Worm (Caenorhabditis elegans) whole organism, young adult: Measurements from ENCODE around the gene try-5.

ENCODE experiments used
- B0019.2 ChIP-seq: fragments of 200-800 bp; sonication (Bioruptor generic); conservative IDR thresholded peaks from 2 replicates; pipeline ENCODE4 v1.3.6; 2022; ENCODE audit warnings: missing genetic modification reagents, missing genetic modification characterization, missing compliant biosample characterization
- B0261.1 ChIP-seq: sonication (generic microtip); optimal IDR thresholded peaks from 2 replicates; lab custom pipeline; 2016; ENCODE audit warnings: mild to moderate bottlenecking, missing genetic modification characterization, moderate library complexity, missing compliant biosample characterization
- D2030.7 ChIP-seq: fragments of 200-800 bp; sonication (Bioruptor generic); IDR thresholded peaks from 2 replicates; pipeline ENCODE4 v1.3.6; 2022; ENCODE audit warnings: missing genetic modification reagents, missing genetic modification characterization, missing compliant biosample characterization
- F10E7.11 ChIP-seq: sonication (generic microtip); optimal IDR thresholded peaks from 2 replicates; lab custom pipeline; 2017; ENCODE audit warnings: mild to moderate bottlenecking, missing genetic modification characterization, moderate library complexity, missing compliant biosample characterization
- F22D6.2 ChIP-seq: sonication (generic microtip); optimal IDR thresholded peaks from 2 replicates; lab custom pipeline; 2016; ENCODE audit warnings: mild to moderate bottlenecking, missing genetic modification characterization, missing compliant biosample characterization
- F33H1.4 ChIP-seq: fragments of 200-800 bp; sonication (Bioruptor generic); IDR thresholded peaks from 2 replicates; pipeline ENCODE4 v1.3.6; 2022; ENCODE audit warnings: missing genetic modification reagents, missing genetic modification characterization, missing compliant biosample characterization
- K11D2.4 ChIP-seq: fragments of 200-800 bp; sonication (Bioruptor generic); IDR thresholded peaks from 2 replicates; pipeline ENCODE4 v1.3.6; 2022; ENCODE audit warnings: missing genetic modification reagents, missing genetic modification characterization, missing compliant biosample characterization
- K12H6.12 ChIP-seq: fragments of 200-800 bp; sonication (Bioruptor generic); optimal IDR thresholded peaks from 2 replicates; lab custom pipeline; 2018; ENCODE audit warnings: mild to moderate bottlenecking, missing genetic modification characterization, missing compliant biosample characterization
- Y53F4B.3 ChIP-seq: fragments of 200-800 bp; sonication (Bioruptor generic); IDR thresholded peaks from 2 replicates; pipeline ENCODE4 v1.3.6; 2022; ENCODE audit warnings: missing genetic modification reagents, missing genetic modification characterization, missing compliant biosample characterization
- Y56A3A.18 ChIP-seq: fragments of 200-800 bp; sonication (Bioruptor generic); IDR thresholded peaks from 2 replicates; pipeline ENCODE4 v1.3.6; 2022; ENCODE audit warnings: missing genetic modification reagents, missing genetic modification characterization, missing compliant biosample characterization
- Y67H2A.10 ChIP-seq: fragments of 200-800 bp; sonication (Bioruptor generic); conservative IDR thresholded peaks from 2 replicates; pipeline ENCODE4 v1.3.6; 2022; ENCODE audit warnings: missing genetic modification reagents, missing genetic modification characterization, missing compliant biosample characterization
- akir-1 ChIP-seq: fragments of 200-800 bp; sonication (Bioruptor generic); optimal IDR thresholded peaks from 2 replicates; lab custom pipeline; 2018; ENCODE audit warnings: mild to moderate bottlenecking, missing genetic modification characterization, moderate library complexity, missing compliant biosample characterization
- ama-1 ChIP-seq, 3 experiments: fragments of 150-350 bp in 1 of 3; sonication (generic microtip) in 2 of 3; optimal IDR thresholded peaks; 2 replicates each; lab custom pipeline; 2014 to 2018; ENCODE audit warnings: missing biosample characterization in 2 of 3, missing genetic modification characterization in 2 of 3, missing genetic modification reagents in 2 of 3
- attf-5 ChIP-seq: fragments of 200-800 bp; sonication (Bioruptor generic); optimal IDR thresholded peaks from 2 replicates; lab custom pipeline; 2018; ENCODE audit warnings: mild to moderate bottlenecking, missing genetic modification characterization, missing compliant biosample characterization
- bed-1 ChIP-seq: fragments of 200-800 bp; sonication (Bioruptor generic); IDR thresholded peaks from 2 replicates; pipeline ENCODE4 v1.3.6; 2022; ENCODE audit warnings: missing genetic modification reagents, missing genetic modification characterization, missing compliant biosample characterization
- cebp-2 ChIP-seq: fragments of 200-800 bp; sonication (Bioruptor generic); IDR thresholded peaks from 2 replicates; pipeline ENCODE4 v1.3.6; 2022; ENCODE audit warnings: missing genetic modification characterization, missing compliant biosample characterization
- ceh-40 ChIP-seq: fragments of 200-800 bp; sonication (Bioruptor generic); IDR thresholded peaks from 2 replicates; pipeline ENCODE4 v1.3.6; 2022; ENCODE audit warnings: missing genetic modification characterization, missing compliant biosample characterization
- die-1 ChIP-seq: sonication (generic microtip); optimal IDR thresholded peaks from 2 replicates; lab custom pipeline; 2016; ENCODE audit warnings: missing genotype, mild to moderate bottlenecking, missing genetic modification characterization, missing compliant biosample characterization
- dpl-1 ChIP-seq: fragments of 150-350 bp; optimal IDR thresholded peaks from 2 replicates; lab custom pipeline; 2014; ENCODE audit warnings: missing biosample characterization, missing genetic modification reagents, missing genetic modification characterization
- efl-1 ChIP-seq: fragments of 150-350 bp; optimal IDR thresholded peaks from 2 replicates; lab custom pipeline; 2014; ENCODE audit warnings: missing biosample characterization, missing genetic modification reagents, missing genetic modification characterization
- egrh-3 ChIP-seq: fragments of 200-800 bp; sonication (Bioruptor generic); IDR thresholded peaks from 2 replicates; pipeline ENCODE4 v1.3.6; 2022; ENCODE audit warnings: missing genetic modification reagents, missing genetic modification characterization, missing compliant biosample characterization
- hlh-26 ChIP-seq: fragments of 200-800 bp; sonication (Bioruptor generic); conservative IDR thresholded peaks from 2 replicates; pipeline ENCODE4 v1.3.6; 2022; ENCODE audit warnings: missing genetic modification reagents, missing genetic modification characterization, missing compliant biosample characterization
- hsf-1 ChIP-seq: fragments of 200-800 bp; sonication (Bioruptor generic); IDR thresholded peaks from 2 replicates; pipeline ENCODE4 v1.3.6; 2022; ENCODE audit warnings: missing genetic modification reagents, missing genetic modification characterization, missing compliant biosample characterization
- let-526 ChIP-seq: fragments of 200-800 bp; sonication (Bioruptor generic); IDR thresholded peaks from 2 replicates; pipeline ENCODE4 v1.3.6; 2022; ENCODE audit warnings: missing genetic modification reagents, missing genetic modification characterization, missing compliant biosample characterization
- lin-35 ChIP-seq, 3 experiments: fragments of 150-350 bp in 2 of 3; sonication (generic microtip) in 1 of 3; optimal IDR thresholded peaks; 2 replicates each; lab custom pipeline; 2014 to 2018; ENCODE audit warnings: missing biosample characterization in 3 of 3, missing genetic modification characterization in 3 of 3, missing genetic modification reagents in 3 of 3
- lin-54 ChIP-seq: fragments of 200-800 bp; sonication (Bioruptor generic); optimal IDR thresholded peaks from 2 replicates; lab custom pipeline; 2018; ENCODE audit warnings: mild to moderate bottlenecking, missing genetic modification characterization, missing compliant biosample characterization
- lsl-1 ChIP-seq: fragments of 200-800 bp; sonication (Bioruptor generic); optimal IDR thresholded peaks from 2 replicates; lab custom pipeline; 2018; ENCODE audit warnings: mild to moderate bottlenecking, missing genetic modification characterization, moderate library complexity, missing compliant biosample characterization
- madf-10 ChIP-seq: sonication (generic microtip); optimal IDR thresholded peaks from 2 replicates; lab custom pipeline; 2016; ENCODE audit warnings: mild to moderate bottlenecking, missing genetic modification characterization, missing compliant biosample characterization
- madf-6 ChIP-seq: fragments of 200-800 bp; sonication (Bioruptor generic); IDR thresholded peaks from 2 replicates; pipeline ENCODE4 v1.3.6; 2022; ENCODE audit warnings: missing genetic modification reagents, missing genetic modification characterization, missing compliant biosample characterization
- madf-8 ChIP-seq: fragments of 200-800 bp; sonication (Bioruptor generic); conservative IDR thresholded peaks from 2 replicates; pipeline ENCODE4 v1.3.6; 2022; ENCODE audit warnings: missing genetic modification reagents, missing genetic modification characterization, missing compliant biosample characterization
- nhr-80 ChIP-seq: sonication (generic microtip); optimal IDR thresholded peaks from 2 replicates; lab custom pipeline; 2016; ENCODE audit warnings: missing genetic modification characterization, missing compliant biosample characterization
- pbrm-1 ChIP-seq: fragments of 200-800 bp; sonication (Bioruptor generic); IDR thresholded peaks from 2 replicates; pipeline ENCODE4 v1.3.6; 2022; ENCODE audit warnings: missing genetic modification reagents, missing genetic modification characterization, missing compliant biosample characterization
- rcor-1 ChIP-seq: fragments of 200-800 bp; sonication (Bioruptor generic); IDR thresholded peaks from 2 replicates; pipeline ENCODE4 v1.3.6; 2022; ENCODE audit warnings: missing genetic modification reagents, missing genetic modification characterization, missing compliant biosample characterization
- rec-8 ChIP-seq, 2 experiments: sonication (generic microtip); optimal IDR thresholded peaks; 2 replicates each; lab custom pipeline; 2016; ENCODE audit warnings: mild to moderate bottlenecking in 2 of 2, missing genetic modification characterization in 2 of 2, missing genetic modification reagents in 2 of 2, missing genotype in 2 of 2, missing biosample characterization in 1 of 2, missing compliant biosample characterization in 1 of 2, moderate library complexity in 1 of 2
- sea-2 ChIP-seq: fragments of 200-800 bp; sonication (Bioruptor generic); IDR thresholded peaks from 2 replicates; pipeline ENCODE4 v1.3.6; 2022; ENCODE audit warnings: missing genetic modification characterization, missing compliant biosample characterization
- snpc-1.3 ChIP-seq: sonication (generic microtip); optimal IDR thresholded peaks from 2 replicates; lab custom pipeline; 2017; ENCODE audit warnings: missing genetic modification characterization, mild to moderate bottlenecking, missing compliant biosample characterization, antibody characterized with exemption, moderate library complexity, missing genotype, missing genetic modification reagents; ENCODE audit not compliant: insufficient read depth
- snpc-4 ChIP-seq, 5 experiments: fragments of 150-350 bp in 1 of 5; sonication (generic microtip) in 4 of 5; optimal IDR thresholded peaks; 2 replicates each; lab custom pipeline; 2014 to 2018; ENCODE audit warnings: missing genetic modification characterization in 5 of 5, missing biosample characterization in 3 of 5, antibody characterized with exemption in 2 of 5, mild to moderate bottlenecking in 2 of 5, missing compliant biosample characterization in 2 of 5, missing genotype in 2 of 5, moderate library complexity in 2 of 5, missing genetic modification reagents in 1 of 5
- somi-1 ChIP-seq: fragments of 200-800 bp; sonication (Bioruptor generic); optimal IDR thresholded peaks from 2 replicates; lab custom pipeline; 2018; ENCODE audit warnings: mild to moderate bottlenecking, missing genetic modification characterization, missing compliant biosample characterization
- sptf-2 ChIP-seq: fragments of 200-800 bp; sonication (Bioruptor generic); optimal IDR thresholded peaks from 2 replicates; lab custom pipeline; 2018; ENCODE audit warnings: mild to moderate bottlenecking, missing genetic modification characterization, missing compliant biosample characterization
- tbp1 ChIP-seq: fragments of 200-800 bp; sonication (Bioruptor generic); optimal IDR thresholded peaks from 2 replicates; lab custom pipeline; 2018; ENCODE audit warnings: mild to moderate bottlenecking, missing genetic modification characterization, missing compliant biosample characterization
- xnd-1 ChIP-seq: sonication (generic microtip); optimal IDR thresholded peaks from 2 replicates; lab custom pipeline; 2016; ENCODE audit warnings: missing genotype, missing genetic modification reagents, missing genetic modification characterization, missing compliant biosample characterization
- zim-3 ChIP-seq: sonication (generic microtip); optimal IDR thresholded peaks from 2 replicates; lab custom pipeline; 2017; ENCODE audit warnings: mild to moderate bottlenecking, missing genetic modification characterization, moderate library complexity, missing compliant biosample characterization
- ztf-18 ChIP-seq: sonication (generic microtip); optimal IDR thresholded peaks from 2 replicates; lab custom pipeline; 2016; ENCODE audit warnings: missing genotype, mild to moderate bottlenecking, missing genetic modification characterization, missing compliant biosample characterization
- ztf-26 ChIP-seq: sonication (generic microtip); optimal IDR thresholded peaks from 2 replicates; lab custom pipeline; 2017; ENCODE audit warnings: missing genetic modification characterization, missing compliant biosample characterization
- ztf-3 ChIP-seq: fragments of 200-800 bp; sonication (Bioruptor generic); optimal IDR thresholded peaks from 2 replicates; lab custom pipeline; 2018; ENCODE audit warnings: mild to moderate bottlenecking, missing genetic modification characterization, missing compliant biosample characterization
- ztf-6 ChIP-seq: fragments of 200-800 bp; sonication (Bioruptor generic); IDR thresholded peaks from 2 replicates; pipeline ENCODE4 v1.3.6; 2022; ENCODE audit warnings: missing genetic modification reagents, missing genetic modification characterization, missing compliant biosample characterization

Gene try-5

DNA sequence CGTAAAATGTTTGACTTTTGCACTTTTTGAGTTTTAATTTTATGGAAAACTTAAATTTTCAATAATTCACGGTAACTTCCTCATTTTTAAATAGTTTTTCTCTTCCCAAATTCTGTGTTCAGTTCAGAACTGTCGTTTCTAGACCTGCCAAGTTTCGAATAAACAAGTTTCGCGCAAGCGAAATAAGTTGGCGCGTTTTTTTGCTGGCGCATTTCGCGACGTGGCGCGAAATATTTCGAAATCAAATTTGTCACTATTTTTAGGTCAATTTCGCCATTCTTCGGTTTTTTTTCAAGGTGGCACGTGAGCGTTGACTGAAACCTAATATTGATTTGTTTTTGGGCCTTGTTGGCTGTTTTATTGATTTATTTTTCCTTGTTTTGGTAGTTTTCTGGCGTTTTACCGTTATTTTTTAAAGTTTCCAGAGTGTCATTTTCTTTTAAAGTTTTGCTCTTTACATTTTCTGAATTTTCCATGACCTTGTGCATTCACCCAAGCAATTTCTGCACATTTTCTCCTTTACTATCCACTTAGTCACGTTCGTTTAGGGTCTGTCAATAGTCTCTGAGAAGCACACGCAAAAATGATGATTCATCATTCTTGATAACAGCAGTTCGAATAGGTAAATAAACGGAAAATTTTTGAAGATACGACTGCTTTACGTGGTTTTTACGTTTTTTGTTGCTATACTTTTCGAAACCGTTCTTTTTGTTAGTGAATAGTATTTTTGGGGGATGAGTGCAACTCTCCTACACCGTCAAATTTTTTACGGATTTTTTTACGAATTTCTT, 35.9 kb downstream of the try-5 start (continued):
- no peak for TF ChIP-seq sptf-2
- no peak for TF ChIP-seq snpc-1.3 (tag; lab: Kevin White, UChicago)
- no peak for TF ChIP-seq nhr-80 (tag; lab: Kevin White, UChicago)
- TF ChIP-seq zim-3 (tag; lab: Kevin White, UChicago): no peak
- TF ChIP-seq B0261.1 (tag; lab: Kevin White, UChicago): no peak
- TF ChIP-seq Y53F4B.3: 0 out of 2 replicates have a peak, but pooled peaks have one; percentile 34
- TF ChIP-seq let-526: no peak
- no peak for TF ChIP-seq tbp1 (GFP tag; lab: Kevin White, UChicago)
- TF ChIP-seq K11D2.4 (GFP tag; lab: Robert Waterston, UW): no peak
- no peak for TF ChIP-seq cebp-2
- TF ChIP-seq sea-2 (GFP tag; lab: Robert Waterston, UW): no peak
- TF ChIP-seq ztf-6: no peak
- TF ChIP-seq F22D6.2 (tag; lab: Kevin White, UChicago): no peak
- TF ChIP-seq pbrm-1: peak; percentile 87
- no peak for TF ChIP-seq rec-8 (tag; optimal IDR thresholded peaks at IDR 0.05; lab: Kevin White, UChicago)
- no peak for TF ChIP-seq die-1 (tag; lab: Kevin White, UChicago)
- TF ChIP-seq egrh-3 (GFP tag; lab: Robert Waterston, UW): no peak
- TF ChIP-seq attf-5 (GFP tag; lab: Kevin White, UChicago): no peak
- no peak for TF ChIP-seq ceh-40 (GFP tag; lab: Robert Waterston, UW)
- TF ChIP-seq bed-1 (GFP tag; lab: Robert Waterston, UW): no peak
- TF ChIP-seq ztf-3 (GFP tag; lab: Kevin White, UChicago): no peak
- peak in 2 of 3 experiments; percentile 16 to 77 for TF ChIP-seq lin-35 (GFP tag; optimal IDR thresholded peaks at IDR 0.05; lab: Kevin White, UChicago)
- no peak for TF ChIP-seq Y67H2A.10 (GFP tag; lab: Robert Waterston, UW)
- peak; percentile 83 for TF ChIP-seq B0019.2 (GFP tag; lab: Robert Waterston, UW)
- TF ChIP-seq rcor-1: peak; percentile 90
- TF ChIP-seq lin-54 (GFP tag; lab: Kevin White, UChicago): peak; percentile 93
- no peak for TF ChIP-seq ztf-26 (tag; lab: Kevin White, UChicago)
- TF ChIP-seq snpc-4 (GFP tag; optimal IDR thresholded peaks at IDR 0.05; lab: Kevin White, UChicago): peak; percentile 29
- TF ChIP-seq snpc-4 (tag; optimal IDR thresholded peaks at IDR 0.05; lab: Kevin White, UChicago): peak in 2 of 4 experiments; percentile 50 to 60
- TF ChIP-seq somi-1 (GFP tag; lab: Kevin White, UChicago): no peak
- no peak for TF ChIP-seq madf-10 (tag; lab: Kevin White, UChicago)
- no peak for TF ChIP-seq hlh-26 (GFP tag; lab: Robert Waterston, UW)
- TF ChIP-seq F10E7.11 (tag; lab: Kevin White, UChicago): no peak

DNA sequence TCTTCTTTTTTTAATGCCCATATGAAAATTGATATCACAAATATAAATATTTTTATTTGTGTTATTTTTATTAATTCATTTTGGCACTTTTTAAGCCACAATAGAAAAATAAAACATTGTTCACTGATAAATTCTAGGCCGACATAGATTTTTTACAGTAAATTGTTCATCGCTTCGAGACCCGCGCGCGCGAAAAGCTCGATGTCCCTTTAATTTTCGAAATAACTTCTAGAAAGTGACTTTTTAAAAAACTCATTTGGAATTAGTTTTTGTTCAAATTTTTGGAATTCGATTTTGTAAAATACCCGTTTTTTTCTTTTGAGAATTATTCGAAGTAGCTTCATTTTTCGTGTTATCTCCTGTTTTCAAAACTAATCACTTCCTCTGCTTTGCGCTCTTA, 37.5 kb downstream of the try-5 start:
- TF ChIP-seq lsl-1 (GFP tag; lab: Kevin White, UChicago) (peak; percentile 60), D2030.7 (GFP tag; lab: Robert Waterston, UW) (peak; percentile 27; the same call in 1 of the 2 replicates), xnd-1 (peak; percentile 55), madf-8 (GFP tag; lab: Robert Waterston, UW) (peak; percentile 52; the same call in 1 of the 2 replicates), madf-6 (GFP tag; lab: Robert Waterston, UW) (peak; percentile 76), dpl-1 (GFP tag; lab: Kevin White, UChicago) (peak; percentile 25), hsf-1 (GFP tag; lab: Robert Waterston, UW) (0 out of 2 replicates have a peak, but pooled peaks have one; percentile 59), F33H1.4 (GFP tag; lab: Robert Waterston, UW) (peak; percentile 77), F22D6.2 (tag; lab: Kevin White, UChicago) (no peak), Y56A3A.18 (GFP tag; lab: Robert Waterston, UW) (no peak), K12H6.12 (no peak), ztf-18 (tag; lab: Kevin White, UChicago) (peak; percentile 50), ama-1 (optimal IDR thresholded peaks at IDR 0.05; lab: Kevin White, UChicago) (no peak), ama-1 (GFP tag; optimal IDR thresholded peaks at IDR 0.05; lab: Kevin White, UChicago) (no peak), akir-1 (GFP tag; lab: Kevin White, UChicago) (no peak), efl-1 (peak; percentile 79), sea-2 (GFP tag; lab: Robert Waterston, UW) (no peak)
